Fruit fly (Drosophila melanogaster) whole organism: ENCODE results near the gene CG8560.

ENCODE experiments used
- CG8478 ChIP-seq: fragments of >200 bp; optimal IDR thresholded peaks from 2 replicates; lab custom pipeline; 2018; ENCODE audit warnings: inconsistent platforms
- Dll ChIP-seq: fragments of >200 bp; optimal IDR thresholded peaks from 2 replicates; lab custom pipeline; 2017
- EcR ChIP-seq, 2 experiments: fragments of >200 bp; optimal IDR thresholded peaks; 2 replicates each; lab custom pipeline; 2017; ENCODE audit warnings: missing biosample characterization in 2 of 2, missing genetic modification characterization in 2 of 2, missing genetic modification reagents in 2 of 2
- psq ChIP-seq: fragments of >200 bp; optimal IDR thresholded peaks from 2 replicates; lab custom pipeline; 2017
- usp ChIP-seq: fragments of >200 bp; optimal IDR thresholded peaks from 2 replicates; lab custom pipeline; 2017; ENCODE audit warnings: missing biosample characterization, missing genetic modification characterization, mixed read lengths

- TF ChIP-seq psq (lab: Kevin White, UChicago) (no peak), Dll (lab: Kevin White, UChicago) (no peak), usp (GFP tag; lab: Kevin White, UChicago) (no peak), CG8478 (lab: Kevin White, UChicago) (no peak), EcR (GFP tag; optimal IDR thresholded peaks at IDR 0.05; lab: Kevin White, UChicago) (no peak)
Measured at dm6 chr3L:7437366-7437765, 33.4 kb upstream of the CG8560 start, which contains the start of gene CG14835.
